Worm (Caenorhabditis elegans) whole organism, L2 larva: ENCODE data around the gene crn-3.

Source experiments
- ceh-82 ChIP-seq: fragments of 150-350 bp; optimal IDR thresholded peaks from 2 replicates; lab custom pipeline; 2014; ENCODE audit warnings: missing biosample characterization, missing genetic modification characterization
- skn-1 ChIP-seq: sonication (generic microtip); optimal IDR thresholded peaks from 2 replicates; lab custom pipeline; 2017; ENCODE audit warnings: missing biosample characterization, missing genetic modification characterization
- zag-1 ChIP-seq: fragments of 150-350 bp; optimal IDR thresholded peaks from 2 replicates; lab custom pipeline; 2014; ENCODE audit warnings: missing biosample characterization, missing genetic modification characterization
- ztf-11 ChIP-seq: sonication (generic microtip); optimal IDR thresholded peaks from 2 replicates; lab custom pipeline; 2017; ENCODE audit warnings: missing biosample characterization, missing genetic modification characterization

ce11 chrII:10639110-10639509, 51.3 kb downstream of the crn-3 start, which contains the start of gene M28.9:
- TF ChIP-seq ztf-11 (tag; lab: Kevin White, UChicago) (no peak), zag-1 (tag; lab: Kevin White, UChicago) (no peak), ceh-82 (tag; lab: Kevin White, UChicago) (no peak), skn-1 (tag; lab: Kevin White, UChicago) (no peak)
